Worm (Caenorhabditis elegans) whole organism, midembryonic: Measurements from ENCODE around the gene blos-7.

Experiments
- T22C8.4 ChIP-seq: fragments of 200-800 bp; sonication (Bioruptor generic); IDR thresholded peaks from 2 replicates; pipeline ENCODE4 v1.3.6; 2022; ENCODE audit warnings: missing genetic modification characterization, missing compliant biosample characterization
- cog-1 ChIP-seq: sonication (generic microtip); optimal IDR thresholded peaks from 2 replicates; lab custom pipeline; 2016; ENCODE audit warnings: missing genetic modification characterization, missing compliant biosample characterization
- flt-1 ChIP-seq: fragments of 200-800 bp; sonication (Bioruptor generic); IDR thresholded peaks from 2 replicates; pipeline ENCODE4 v1.3.6; 2022; ENCODE audit warnings: missing genetic modification characterization, missing compliant biosample characterization
- klf-2 ChIP-seq: fragments of 200-800 bp; sonication (Bioruptor generic); conservative IDR thresholded peaks from 2 replicates; pipeline ENCODE4 v1.3.6; 2022; ENCODE audit warnings: missing genetic modification reagents, missing genetic modification characterization, missing compliant biosample characterization
- med-1 ChIP-seq: sonication (generic microtip); optimal IDR thresholded peaks from 2 replicates; lab custom pipeline; 2017; ENCODE audit warnings: missing genetic modification characterization, mild to moderate bottlenecking, missing compliant biosample characterization, antibody characterized with exemption, missing genetic modification reagents; ENCODE audit not compliant: insufficient read depth
- ref-1 ChIP-seq: fragments of 200-800 bp; sonication (Bioruptor generic); conservative IDR thresholded peaks from 2 replicates; pipeline ENCODE4 v1.3.6; 2022; ENCODE audit warnings: missing genetic modification reagents, missing genetic modification characterization, missing compliant biosample characterization
- tab-1 ChIP-seq: fragments of 200-800 bp; sonication (Bioruptor generic); IDR thresholded peaks from 2 replicates; pipeline ENCODE4 v1.3.6; 2022; ENCODE audit warnings: missing genetic modification characterization, missing compliant biosample characterization
- ztf-23 ChIP-seq: fragments of 200-800 bp; sonication (Bioruptor generic); IDR thresholded peaks from 2 replicates; pipeline ENCODE4 v1.3.6; 2022; ENCODE audit warnings: missing genetic modification reagents, missing genetic modification characterization, missing compliant biosample characterization
- ztf-29 ChIP-seq: fragments of 200-800 bp; sonication (Bioruptor generic); IDR thresholded peaks from 2 replicates; pipeline ENCODE4 v1.3.6; 2022; ENCODE audit warnings: missing genetic modification reagents, missing genetic modification characterization, missing compliant biosample characterization

blos-7 gene

ce11 chrIV:3532167-3532566 is 50.5 kb downstream of the blos-7 start, which contains the start of gene M57.1:
M57.1 (plus strand) TSS chrIV:3532467.
- TF ChIP-seq klf-2 (GFP tag; lab: Robert Waterston, UW) (no peak), ref-1 (no peak), med-1 (GFP tag; lab: Kevin White, UChicago) (no peak), cog-1 (no peak), flt-1 (GFP tag; lab: Robert Waterston, UW) (no peak), tab-1 (GFP tag; lab: Robert Waterston, UW) (no peak), ztf-23 (GFP tag; lab: Robert Waterston, UW) (no peak), ztf-29 (GFP tag; lab: Robert Waterston, UW) (no peak), T22C8.4 (GFP tag; lab: Robert Waterston, UW) (no peak)

DNA sequence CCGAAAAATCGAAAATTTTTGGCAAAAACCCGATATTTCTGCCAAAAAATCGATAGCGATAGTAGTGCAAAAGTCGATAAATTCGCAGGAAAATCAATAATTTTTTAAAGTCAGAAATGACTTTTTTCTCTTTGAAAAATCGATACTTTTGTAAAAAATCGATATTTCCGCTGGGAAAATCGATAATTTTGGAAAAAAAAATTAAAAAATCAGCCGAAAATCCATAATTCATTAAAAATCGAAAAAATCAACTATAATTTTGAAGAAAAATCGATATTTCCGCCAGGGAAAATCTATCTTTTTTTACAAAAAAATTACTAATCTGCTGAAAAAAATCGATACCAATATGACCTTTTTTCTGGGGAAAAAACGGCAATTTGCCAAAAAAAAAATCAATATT is 51.2 kb downstream of the blos-7 start:
- no peak for TF ChIP-seq med-1 (GFP tag; lab: Kevin White, UChicago)
- TF ChIP-seq T22C8.4 (GFP tag; lab: Robert Waterston, UW) = peak; percentile 66; the same call in 1 of the 2 replicates
- no peak for TF ChIP-seq flt-1 (GFP tag; lab: Robert Waterston, UW)
